Worm (Caenorhabditis elegans) whole organism, young adult: Measurements from ENCODE around the gene C54D10.9.

ENCODE experiments used
- C06A6.2 ChIP-seq: fragments of 200-800 bp; sonication (Bioruptor generic); conservative IDR thresholded peaks from 2 replicates; pipeline ENCODE4 v1.3.6; 2022; ENCODE audit warnings: missing genetic modification characterization, missing compliant biosample characterization
- C17E4.6 ChIP-seq: fragments of 200-800 bp; sonication (Bioruptor generic); IDR thresholded peaks from 2 replicates; pipeline ENCODE4 v1.3.6; 2022; ENCODE audit warnings: missing genetic modification reagents, missing genetic modification characterization, missing compliant biosample characterization
- F10E7.11 ChIP-seq: sonication (generic microtip); optimal IDR thresholded peaks from 2 replicates; lab custom pipeline; 2017; ENCODE audit warnings: mild to moderate bottlenecking, missing genetic modification characterization, moderate library complexity, missing compliant biosample characterization
- F23B12.7 ChIP-seq: sonication (generic microtip); optimal IDR thresholded peaks from 2 replicates; lab custom pipeline; 2017; ENCODE audit warnings: missing genetic modification characterization, mild to moderate bottlenecking, missing compliant biosample characterization, antibody characterized with exemption, moderate library complexity; ENCODE audit not compliant: insufficient read depth
- F33H1.4 ChIP-seq: fragments of 200-800 bp; sonication (Bioruptor generic); IDR thresholded peaks from 2 replicates; pipeline ENCODE4 v1.3.6; 2022; ENCODE audit warnings: missing genetic modification reagents, missing genetic modification characterization, missing compliant biosample characterization
- F52B5.7 ChIP-seq: sonication (generic microtip); optimal IDR thresholded peaks from 2 replicates; lab custom pipeline; 2016; ENCODE audit warnings: mild to moderate bottlenecking, missing genetic modification characterization, missing compliant biosample characterization
- F55B11.4 ChIP-seq: sonication (generic microtip); optimal IDR thresholded peaks from 2 replicates; lab custom pipeline; 2016; ENCODE audit warnings: missing compliant biosample characterization, missing genetic modification characterization, borderline replicate concordance; ENCODE audit not compliant: insufficient read depth
- F57A8.1 ChIP-seq: fragments of 200-800 bp; sonication (Bioruptor generic); optimal IDR thresholded peaks from 2 replicates; lab custom pipeline; 2018; ENCODE audit warnings: mild to moderate bottlenecking, missing genetic modification characterization, moderate library complexity, missing compliant biosample characterization
- F57C9.4 ChIP-seq: sonication (generic microtip); optimal IDR thresholded peaks from 2 replicates; lab custom pipeline; 2017; ENCODE audit warnings: mild to moderate bottlenecking, missing genetic modification characterization, missing compliant biosample characterization
- Y67H2A.10 ChIP-seq: fragments of 200-800 bp; sonication (Bioruptor generic); conservative IDR thresholded peaks from 2 replicates; pipeline ENCODE4 v1.3.6; 2022; ENCODE audit warnings: missing genetic modification reagents, missing genetic modification characterization, missing compliant biosample characterization
- ama-1 ChIP-seq, 3 experiments: fragments of 150-350 bp in 1 of 3; sonication (generic microtip) in 2 of 3; optimal IDR thresholded peaks; 2 replicates each; lab custom pipeline; 2014 to 2018; ENCODE audit warnings: missing biosample characterization in 2 of 3, missing genetic modification characterization in 2 of 3, missing genetic modification reagents in 2 of 3
- aptf-3 ChIP-seq: fragments of 200-800 bp; sonication (Bioruptor generic); IDR thresholded peaks from 2 replicates; pipeline ENCODE4 v1.3.6; 2022; ENCODE audit warnings: missing genetic modification characterization, missing compliant biosample characterization
- attf-6 ChIP-seq: fragments of 200-800 bp; sonication (Bioruptor generic); IDR thresholded peaks from 2 replicates; pipeline ENCODE4 v1.3.6; 2022; ENCODE audit warnings: missing genetic modification reagents, missing genetic modification characterization, missing compliant biosample characterization
- bed-1 ChIP-seq: fragments of 200-800 bp; sonication (Bioruptor generic); IDR thresholded peaks from 2 replicates; pipeline ENCODE4 v1.3.6; 2022; ENCODE audit warnings: missing genetic modification reagents, missing genetic modification characterization, missing compliant biosample characterization
- bed-2 ChIP-seq: fragments of 200-800 bp; sonication (Bioruptor generic); IDR thresholded peaks from 2 replicates; pipeline ENCODE4 v1.3.6; 2022; ENCODE audit warnings: missing genetic modification reagents, missing genetic modification characterization, missing compliant biosample characterization
- ceh-27 ChIP-seq: fragments of 200-800 bp; sonication (Bioruptor generic); optimal IDR thresholded peaks from 2 replicates; lab custom pipeline; 2018; ENCODE audit warnings: mild to moderate bottlenecking, missing genetic modification characterization, moderate library complexity, missing compliant biosample characterization
- ceh-79 ChIP-seq: sonication (generic microtip); optimal IDR thresholded peaks from 2 replicates; lab custom pipeline; 2017; ENCODE audit warnings: mild to moderate bottlenecking, missing genetic modification characterization, missing compliant biosample characterization
- ceh-91 ChIP-seq: fragments of 200-800 bp; sonication (Bioruptor generic); IDR thresholded peaks from 2 replicates; pipeline ENCODE4 v1.3.6; 2022; ENCODE audit warnings: missing genetic modification reagents, missing genetic modification characterization, missing compliant biosample characterization
- egl-44 ChIP-seq: fragments of 200-800 bp; sonication (Bioruptor generic); IDR thresholded peaks from 2 replicates; pipeline ENCODE4 v1.3.6; 2022; ENCODE audit warnings: missing genetic modification reagents, missing genetic modification characterization, missing compliant biosample characterization
- ets-4 ChIP-seq: fragments of 200-800 bp; sonication (Bioruptor generic); optimal IDR thresholded peaks from 2 replicates; lab custom pipeline; 2018; ENCODE audit warnings: mild to moderate bottlenecking, missing genetic modification characterization, missing compliant biosample characterization
- fkh-3 ChIP-seq: sonication (generic microtip); optimal IDR thresholded peaks from 2 replicates; lab custom pipeline; 2016; ENCODE audit warnings: mild to moderate bottlenecking, missing genetic modification characterization, missing compliant biosample characterization
- him-1 ChIP-seq: sonication (generic microtip); optimal IDR thresholded peaks from 2 replicates; lab custom pipeline; 2016; ENCODE audit warnings: missing genotype, missing genetic modification reagents, missing genetic modification characterization, missing compliant biosample characterization
- hrde-1 ChIP-seq: sonication (generic microtip); optimal IDR thresholded peaks from 2 replicates; lab custom pipeline; 2016; ENCODE audit warnings: missing genetic modification characterization, mild to moderate bottlenecking, missing compliant biosample characterization, moderate library complexity, missing genotype, missing genetic modification reagents, borderline replicate concordance
- lag-1 ChIP-seq: fragments of 200-800 bp; sonication (Bioruptor generic); IDR thresholded peaks from 2 replicates; pipeline ENCODE4 v1.3.6; 2022; ENCODE audit warnings: missing genetic modification reagents, missing genetic modification characterization, missing compliant biosample characterization
- let-526 ChIP-seq: fragments of 200-800 bp; sonication (Bioruptor generic); IDR thresholded peaks from 2 replicates; pipeline ENCODE4 v1.3.6; 2022; ENCODE audit warnings: missing genetic modification reagents, missing genetic modification characterization, missing compliant biosample characterization
- lin-54 ChIP-seq: fragments of 200-800 bp; sonication (Bioruptor generic); optimal IDR thresholded peaks from 2 replicates; lab custom pipeline; 2018; ENCODE audit warnings: mild to moderate bottlenecking, missing genetic modification characterization, missing compliant biosample characterization
- lir-1 ChIP-seq: fragments of 200-800 bp; sonication (Bioruptor generic); conservative IDR thresholded peaks from 2 replicates; pipeline ENCODE4 v1.3.6; 2022; ENCODE audit warnings: missing genetic modification reagents, missing genetic modification characterization, missing compliant biosample characterization
- madf-3 ChIP-seq: fragments of 200-800 bp; sonication (Bioruptor generic); IDR thresholded peaks from 2 replicates; pipeline ENCODE4 v1.3.6; 2022; ENCODE audit warnings: missing genetic modification reagents, missing genetic modification characterization, missing compliant biosample characterization
- mel-28 ChIP-seq: sonication (generic microtip); optimal IDR thresholded peaks from 2 replicates; lab custom pipeline; 2016; ENCODE audit warnings: borderline replicate concordance, mild to moderate bottlenecking, missing genetic modification characterization, missing compliant biosample characterization
- nfya-1 ChIP-seq: sonication (generic microtip); optimal IDR thresholded peaks from 2 replicates; lab custom pipeline; 2017; ENCODE audit warnings: antibody characterized with exemption, missing compliant biosample characterization, missing genetic modification characterization, borderline replicate concordance; ENCODE audit not compliant: insufficient read depth
- nfyb-1 ChIP-seq: fragments of 200-800 bp; sonication (Bioruptor generic); IDR thresholded peaks from 2 replicates; pipeline ENCODE4 v1.3.6; 2022; ENCODE audit warnings: missing genetic modification reagents, missing genetic modification characterization, missing compliant biosample characterization
- nhr-120 ChIP-seq: fragments of 200-800 bp; sonication (Bioruptor generic); IDR thresholded peaks from 2 replicates; pipeline ENCODE4 v1.3.6; 2022; ENCODE audit warnings: missing genetic modification characterization, missing compliant biosample characterization
- nhr-27 ChIP-seq: fragments of 200-800 bp; sonication (Bioruptor generic); optimal IDR thresholded peaks from 2 replicates; lab custom pipeline; 2018; ENCODE audit warnings: mild to moderate bottlenecking, missing genetic modification characterization, moderate library complexity, missing compliant biosample characterization
- nhr-80 ChIP-seq: sonication (generic microtip); optimal IDR thresholded peaks from 2 replicates; lab custom pipeline; 2016; ENCODE audit warnings: missing genetic modification characterization, missing compliant biosample characterization
- rpc-1 ChIP-seq, 2 experiments: fragments of 150-350 bp in 1 of 2; sonication (generic microtip) in 1 of 2; optimal IDR thresholded peaks; 2 replicates each; lab custom pipeline; 2014 to 2018; ENCODE audit warnings: missing biosample characterization in 1 of 2, missing genetic modification characterization in 1 of 2, missing genetic modification reagents in 1 of 2, missing genotype in 1 of 2
- sea-2 ChIP-seq: fragments of 200-800 bp; sonication (Bioruptor generic); IDR thresholded peaks from 2 replicates; pipeline ENCODE4 v1.3.6; 2022; ENCODE audit warnings: missing genetic modification characterization, missing compliant biosample characterization
- snpc-1.1 ChIP-seq: sonication (generic microtip); optimal IDR thresholded peaks from 2 replicates; lab custom pipeline; 2017; ENCODE audit warnings: missing genetic modification characterization, mild to moderate bottlenecking, missing compliant biosample characterization, antibody characterized with exemption, moderate library complexity, missing genotype, missing genetic modification reagents; ENCODE audit not compliant: insufficient read depth
- snpc-1.3 ChIP-seq: sonication (generic microtip); optimal IDR thresholded peaks from 2 replicates; lab custom pipeline; 2017; ENCODE audit warnings: missing genetic modification characterization, mild to moderate bottlenecking, missing compliant biosample characterization, antibody characterized with exemption, moderate library complexity, missing genotype, missing genetic modification reagents; ENCODE audit not compliant: insufficient read depth
- tbp1 ChIP-seq: fragments of 200-800 bp; sonication (Bioruptor generic); optimal IDR thresholded peaks from 2 replicates; lab custom pipeline; 2018; ENCODE audit warnings: mild to moderate bottlenecking, missing genetic modification characterization, missing compliant biosample characterization
- unc-62 ChIP-seq: fragments of 150-350 bp; optimal IDR thresholded peaks from 2 replicates; lab custom pipeline; 2014; ENCODE audit warnings: missing biosample characterization, missing genetic modification reagents, missing genetic modification characterization
- ztf-22 ChIP-seq: fragments of 200-800 bp; sonication (Bioruptor generic); optimal IDR thresholded peaks from 2 replicates; lab custom pipeline; 2018; ENCODE audit warnings: mild to moderate bottlenecking, missing genetic modification characterization, moderate library complexity, missing compliant biosample characterization
- ztf-25 ChIP-seq: fragments of 200-800 bp; sonication (Bioruptor generic); IDR thresholded peaks from 2 replicates; pipeline ENCODE4 v1.3.6; 2022; ENCODE audit warnings: missing genetic modification reagents, missing genetic modification characterization, missing compliant biosample characterization
- ztf-28 ChIP-seq: fragments of 200-800 bp; sonication (Bioruptor generic); IDR thresholded peaks from 2 replicates; pipeline ENCODE4 v1.3.6; 2022; ENCODE audit warnings: missing genetic modification reagents, missing genetic modification characterization, missing compliant biosample characterization

The C54D10.9 gene

ce11 chrV:12433717-12434116 lies 13.2 kb upstream of the C54D10.9 start, which contains the start of gene srh-25:
srh-25 (minus strand) TSS chrV:12433817.
- no peak for TF ChIP-seq nfya-1 (tag; lab: Kevin White, UChicago)
- TF ChIP-seq nfyb-1 (GFP tag; lab: Robert Waterston, UW): no peak
- TF ChIP-seq nhr-120: no peak
- TF ChIP-seq sea-2 (GFP tag; lab: Robert Waterston, UW): no peak
- no peak for TF ChIP-seq lag-1
- no peak for TF ChIP-seq bed-1 (GFP tag; lab: Robert Waterston, UW)
- TF ChIP-seq F55B11.4 (tag; lab: Kevin White, UChicago): no peak

- TF ChIP-seq snpc-1.1: no peak
- TF ChIP-seq F57A8.1 (GFP tag; lab: Kevin White, UChicago): no peak
- no peak for TF ChIP-seq ztf-22 (GFP tag; lab: Kevin White, UChicago)
- TF ChIP-seq nfya-1 (tag; lab: Kevin White, UChicago): no peak
- TF ChIP-seq ceh-91 (GFP tag; lab: Robert Waterston, UW): no peak
- TF ChIP-seq tbp1 (GFP tag; lab: Kevin White, UChicago): no peak
- TF ChIP-seq ama-1 (optimal IDR thresholded peaks at IDR 0.05; lab: Kevin White, UChicago): no peak
- no peak for TF ChIP-seq ama-1 (GFP tag; optimal IDR thresholded peaks at IDR 0.05; lab: Kevin White, UChicago)
- TF ChIP-seq C17E4.6 (GFP tag; lab: Robert Waterston, UW): no peak
- TF ChIP-seq F23B12.7 (tag; lab: Kevin White, UChicago): no peak
- no peak for TF ChIP-seq ceh-79 (tag; lab: Kevin White, UChicago)
- no peak for TF ChIP-seq nhr-27
- TF ChIP-seq F57C9.4 (tag; lab: Kevin White, UChicago): no peak
- TF ChIP-seq unc-62 (GFP tag; lab: Kevin White, UChicago): no peak
These were observed 5.5 kb upstream of the C54D10.9 start, which contains the start of gene pals-37 for ce11 chrV:12441420-12441819. pals-37 (minus strand) TSS chrV:12441520.

- TF ChIP-seq bed-2: no peak
- TF ChIP-seq lir-1 (GFP tag; lab: Robert Waterston, UW): no peak
- TF ChIP-seq C06A6.2 (GFP tag; lab: Robert Waterston, UW): no peak
- no peak for TF ChIP-seq rpc-1 (optimal IDR thresholded peaks at IDR 0.05; lab: Kevin White, UChicago)
- TF ChIP-seq rpc-1 (tag; optimal IDR thresholded peaks at IDR 0.05; lab: Kevin White, UChicago): no peak
- no peak for TF ChIP-seq hrde-1 (tag; lab: Kevin White, UChicago)
- TF ChIP-seq C17E4.6 (GFP tag; lab: Robert Waterston, UW): no peak
- no peak for TF ChIP-seq ztf-28 (GFP tag; lab: Robert Waterston, UW)
- TF ChIP-seq F55B11.4 (tag; lab: Kevin White, UChicago): no peak
These were observed 3.2 kb upstream of the C54D10.9 start, which contains the start of gene pals-39 for ce11 chrV:12443754-12444153. pals-39 (minus strand) TSS chrV:12443854.

- TF ChIP-seq lin-54 (GFP tag; lab: Kevin White, UChicago): no peak
- TF ChIP-seq let-526 (GFP tag; lab: Robert Waterston, UW): no peak
- TF ChIP-seq nhr-80: no peak
- no peak for TF ChIP-seq egl-44 (GFP tag; lab: Robert Waterston, UW)
- TF ChIP-seq Y67H2A.10 (GFP tag; lab: Robert Waterston, UW): no peak
- TF ChIP-seq F52B5.7: no peak
- no peak for TF ChIP-seq madf-3 (GFP tag; lab: Robert Waterston, UW)
- no peak for TF ChIP-seq attf-6 (GFP tag; lab: Robert Waterston, UW)
- no peak for TF ChIP-seq mel-28
- TF ChIP-seq aptf-3 (GFP tag; lab: Robert Waterston, UW): no peak
- TF ChIP-seq snpc-1.3 (tag; lab: Kevin White, UChicago): no peak
- no peak for TF ChIP-seq ceh-27 (GFP tag; lab: Kevin White, UChicago)
- TF ChIP-seq F33H1.4 (GFP tag; lab: Robert Waterston, UW): no peak
- TF ChIP-seq fkh-3 (tag; lab: Kevin White, UChicago): no peak
- no peak for TF ChIP-seq him-1 (tag; lab: Kevin White, UChicago)
- no peak for TF ChIP-seq F10E7.11
- no peak for TF ChIP-seq ztf-25
- no peak for TF ChIP-seq ets-4 (GFP tag; lab: Kevin White, UChicago)
These were observed 2.9 kb downstream of the C54D10.9 start, which contains the start of gene C54D10.10 for ce11 chrV:12449902-12450301. C54D10.10 (minus strand) TSS chrV:12450002.
